Worm (Caenorhabditis elegans) whole organism, mixed stage, embryonic: ENCODE results near the gene srt-8.

Experiments used
- M03D4.4 ChIP-seq: sonication (generic microtip); optimal IDR thresholded peaks from 2 replicates; lab custom pipeline; 2017; ENCODE audit warnings: mild to moderate bottlenecking, missing genetic modification characterization, missing compliant biosample characterization
- bed-3 ChIP-seq: fragments of 200-800 bp; sonication (Bioruptor generic); optimal IDR thresholded peaks from 3 replicates; lab custom pipeline; 2018; ENCODE audit warnings: mild to moderate bottlenecking, missing genetic modification characterization, moderate library complexity, missing compliant biosample characterization
- blmp-1 ChIP-seq: fragments of 150-350 bp; optimal IDR thresholded peaks from 2 replicates; lab custom pipeline; 2014; ENCODE audit warnings: missing biosample characterization, missing genetic modification characterization
- ceh-39 ChIP-seq: fragments of 150-350 bp; optimal IDR thresholded peaks from 2 replicates; lab custom pipeline; 2014; ENCODE audit warnings: missing biosample characterization, missing genetic modification characterization
- ceh-43 ChIP-seq: fragments of 200-800 bp; sonication (Bioruptor generic); optimal IDR thresholded peaks from 2 replicates; lab custom pipeline; 2018; ENCODE audit warnings: mild to moderate bottlenecking, missing genetic modification characterization, moderate library complexity, missing compliant biosample characterization
- ceh-83 ChIP-seq: fragments of 200-800 bp; sonication (Bioruptor generic); optimal IDR thresholded peaks from 2 replicates; lab custom pipeline; 2018; ENCODE audit warnings: mild to moderate bottlenecking, missing genetic modification characterization, missing compliant biosample characterization
- ces-1 ChIP-seq: fragments of 150-350 bp; optimal IDR thresholded peaks from 2 replicates; lab custom pipeline; 2014; ENCODE audit warnings: missing biosample characterization, missing genetic modification reagents, missing genetic modification characterization
- cnd-1 ChIP-seq: fragments of 200-800 bp; sonication (Bioruptor generic); optimal IDR thresholded peaks from 2 replicates; lab custom pipeline; 2018; ENCODE audit warnings: mild to moderate bottlenecking, missing genetic modification characterization, missing compliant biosample characterization
- drap-1 ChIP-seq: fragments of 200-800 bp; sonication (Bioruptor generic); optimal IDR thresholded peaks from 3 replicates; lab custom pipeline; 2018; ENCODE audit warnings: mild to moderate bottlenecking, missing genetic modification characterization, missing compliant biosample characterization
- elt-1 ChIP-seq: sonication (generic microtip); optimal IDR thresholded peaks from 2 replicates; lab custom pipeline; 2017; ENCODE audit warnings: missing genetic modification characterization, mild to moderate bottlenecking, missing compliant biosample characterization, antibody characterized with exemption, moderate library complexity, borderline replicate concordance; ENCODE audit not compliant: insufficient read depth
- elt-3 ChIP-seq: fragments of 150-350 bp; optimal IDR thresholded peaks from 2 replicates; lab custom pipeline; 2014; ENCODE audit warnings: missing biosample characterization, missing genetic modification characterization
- flh-1 ChIP-seq: fragments of 200-800 bp; sonication (Bioruptor generic); optimal IDR thresholded peaks from 2 replicates; lab custom pipeline; 2018; ENCODE audit warnings: mild to moderate bottlenecking, missing genetic modification characterization, moderate library complexity, missing compliant biosample characterization
- ham-2 ChIP-seq: fragments of 200-800 bp; sonication (Bioruptor generic); optimal IDR thresholded peaks from 2 replicates; lab custom pipeline; 2018; ENCODE audit warnings: mild to moderate bottlenecking, missing genetic modification characterization, missing compliant biosample characterization
- lin-13 ChIP-seq: fragments of 150-350 bp; optimal IDR thresholded peaks from 2 replicates; lab custom pipeline; 2014; ENCODE audit warnings: missing biosample characterization, missing genetic modification characterization
- lin-32 ChIP-seq: fragments of 200-800 bp; sonication (Bioruptor generic); optimal IDR thresholded peaks from 2 replicates; lab custom pipeline; 2018; ENCODE audit warnings: mild to moderate bottlenecking, missing genetic modification characterization, missing compliant biosample characterization
- lsy-2 ChIP-seq: fragments of 150-350 bp; optimal IDR thresholded peaks from 2 replicates; lab custom pipeline; 2014; ENCODE audit warnings: missing biosample characterization, missing genetic modification characterization
- mab-5 ChIP-seq: fragments of 150-350 bp; optimal IDR thresholded peaks from 2 replicates; lab custom pipeline; 2014; ENCODE audit warnings: missing biosample characterization, missing genetic modification characterization
- mep-1 ChIP-seq: fragments of 150-350 bp; optimal IDR thresholded peaks from 2 replicates; lab custom pipeline; 2017; ENCODE audit warnings: missing biosample characterization, missing genetic modification reagents, missing genetic modification characterization, inconsistent platforms
- mls-2 ChIP-seq: sonication (generic microtip); optimal IDR thresholded peaks from 2 replicates; lab custom pipeline; 2016; ENCODE audit warnings: mild to moderate bottlenecking, missing genetic modification characterization, moderate library complexity, missing compliant biosample characterization
- nhr-12 ChIP-seq: fragments of 150-350 bp; optimal IDR thresholded peaks from 2 replicates; lab custom pipeline; 2014; ENCODE audit warnings: missing biosample characterization, missing genetic modification characterization
- nhr-2 ChIP-seq: fragments of 150-350 bp; optimal IDR thresholded peaks from 2 replicates; lab custom pipeline; 2014; ENCODE audit warnings: missing biosample characterization, missing genetic modification characterization
- nhr-237 ChIP-seq: fragments of 150-350 bp; optimal IDR thresholded peaks from 2 replicates; lab custom pipeline; 2014; ENCODE audit warnings: missing biosample characterization, missing genetic modification characterization
- nhr-28 ChIP-seq: fragments of 150-350 bp; optimal IDR thresholded peaks from 2 replicates; lab custom pipeline; 2014; ENCODE audit warnings: missing biosample characterization, missing genetic modification characterization
- nhr-76 ChIP-seq: sonication (generic microtip); optimal IDR thresholded peaks from 2 replicates; lab custom pipeline; 2017; ENCODE audit warnings: missing biosample characterization, missing genetic modification characterization
- pha-4 ChIP-seq: fragments of 150-350 bp; optimal IDR thresholded peaks from 2 replicates; lab custom pipeline; 2018; ENCODE audit warnings: missing biosample characterization, missing genetic modification reagents, missing genetic modification characterization
- sem-2 ChIP-seq: fragments of 200-800 bp; sonication (Bioruptor generic); optimal IDR thresholded peaks from 2 replicates; lab custom pipeline; 2018; ENCODE audit warnings: mild to moderate bottlenecking, missing genetic modification characterization, missing compliant biosample characterization
- snpc-4 ChIP-seq: fragments of 150-350 bp; optimal IDR thresholded peaks from 2 replicates; lab custom pipeline; 2014; ENCODE audit warnings: missing biosample characterization, missing genetic modification characterization
- tbx-8 ChIP-seq: fragments of 200-800 bp; sonication (Bioruptor generic); optimal IDR thresholded peaks from 2 replicates; lab custom pipeline; 2018; ENCODE audit warnings: mild to moderate bottlenecking, missing genetic modification characterization, moderate library complexity, missing compliant biosample characterization
- unc-120 ChIP-seq: sonication (generic microtip); optimal IDR thresholded peaks from 2 replicates; lab custom pipeline; 2017; ENCODE audit warnings: missing genetic modification characterization, missing compliant biosample characterization; ENCODE audit not compliant: poor library complexity, severe bottlenecking
- unc-39 ChIP-seq: fragments of 150-350 bp; optimal IDR thresholded peaks from 2 replicates; lab custom pipeline; 2014; ENCODE audit warnings: missing biosample characterization, missing genetic modification characterization
- unc-62 ChIP-seq: fragments of 150-350 bp; optimal IDR thresholded peaks from 2 replicates; lab custom pipeline; 2014; ENCODE audit warnings: missing biosample characterization, missing genetic modification reagents, missing genetic modification characterization
- zip-8 ChIP-seq: fragments of 150-350 bp; optimal IDR thresholded peaks from 2 replicates; lab custom pipeline; 2014; ENCODE audit warnings: missing biosample characterization, missing genetic modification characterization
- ztf-11 ChIP-seq: fragments of 150-350 bp; optimal IDR thresholded peaks from 2 replicates; lab custom pipeline; 2014; ENCODE audit warnings: missing biosample characterization, missing genetic modification characterization

The srt-8 gene

ce11 chrV:3069101-3069500 is 17.3 kb upstream of the srt-8 start, which contains the start of gene str-40:
TSS of gene str-40 (minus strand) at chrV:3069201.
- no peak for TF ChIP-seq flh-1 (GFP tag; lab: Kevin White, UChicago)
- no peak for TF ChIP-seq pha-4
- TF ChIP-seq elt-3 (tag; lab: Kevin White, UChicago), result no peak
- TF ChIP-seq tbx-8 (GFP tag; lab: Kevin White, UChicago), result no peak
- TF ChIP-seq ham-2 (GFP tag; lab: Kevin White, UChicago), result no peak
- TF ChIP-seq nhr-2 (tag; lab: Kevin White, UChicago), result no peak
- no peak for TF ChIP-seq ceh-39 (tag; lab: Kevin White, UChicago)
- no peak for TF ChIP-seq unc-39 (tag; lab: Kevin White, UChicago)
- TF ChIP-seq elt-1 (tag; lab: Kevin White, UChicago), result no peak
- TF ChIP-seq lsy-2, result no peak
- no peak for TF ChIP-seq mab-5 (tag; lab: Kevin White, UChicago)
- TF ChIP-seq nhr-237, result no peak
- TF ChIP-seq blmp-1, result no peak
- no peak for TF ChIP-seq sem-2 (GFP tag; lab: Kevin White, UChicago)
- no peak for TF ChIP-seq zip-8 (tag; lab: Kevin White, UChicago)
- TF ChIP-seq ceh-83 (GFP tag; lab: Kevin White, UChicago), result no peak
- no peak for TF ChIP-seq M03D4.4 (tag; lab: Kevin White, UChicago)
- TF ChIP-seq nhr-28 (tag; lab: Kevin White, UChicago), result no peak
- TF ChIP-seq ces-1, result no peak
- no peak for TF ChIP-seq lin-32 (GFP tag; lab: Kevin White, UChicago)

- no peak for TF ChIP-seq mls-2 (tag; lab: Kevin White, UChicago)
- no peak for TF ChIP-seq unc-62 (GFP tag; lab: Kevin White, UChicago)
- TF ChIP-seq pha-4, result no peak
- no peak for TF ChIP-seq ceh-43
- TF ChIP-seq cnd-1, result no peak
- no peak for TF ChIP-seq tbx-8 (GFP tag; lab: Kevin White, UChicago)
- TF ChIP-seq M03D4.4 (tag; lab: Kevin White, UChicago), result no peak
- TF ChIP-seq ces-1, result no peak
- TF ChIP-seq bed-3 (GFP tag; lab: Kevin White, UChicago), result no peak
Measured at ce11 chrV:3071548-3071947, 14.8 kb upstream of the srt-8 start, which contains the start of gene C50H11.13. TSS of gene C50H11.13 (minus strand) at chrV:3071648.

ce11 chrV:3080792-3081191 is 5.6 kb upstream of the srt-8 start, which contains the start of gene srt-5:
TSS of gene srt-5 (minus strand) at chrV:3080892.
- TF ChIP-seq ztf-11, result no peak
- TF ChIP-seq zip-8 (tag; lab: Kevin White, UChicago), result no peak
- no peak for TF ChIP-seq nhr-28 (tag; lab: Kevin White, UChicago)
- no peak for TF ChIP-seq nhr-237
- no peak for TF ChIP-seq mab-5 (tag; lab: Kevin White, UChicago)
- TF ChIP-seq bed-3 (GFP tag; lab: Kevin White, UChicago), result no peak
- no peak for TF ChIP-seq ceh-43
- TF ChIP-seq lsy-2, result no peak
- TF ChIP-seq lin-13 (tag; lab: Kevin White, UChicago), result no peak
- no peak for TF ChIP-seq cnd-1
- TF ChIP-seq nhr-2 (tag; lab: Kevin White, UChicago), result no peak
- TF ChIP-seq mls-2 (tag; lab: Kevin White, UChicago), result no peak
- TF ChIP-seq nhr-76 (tag; lab: Kevin White, UChicago), result no peak
- no peak for TF ChIP-seq flh-1 (GFP tag; lab: Kevin White, UChicago)
- no peak for TF ChIP-seq ces-1
- TF ChIP-seq mep-1 (tag; lab: Kevin White, UChicago), result no peak
- no peak for TF ChIP-seq drap-1
- TF ChIP-seq lin-32 (GFP tag; lab: Kevin White, UChicago), result no peak
- TF ChIP-seq ceh-83 (GFP tag; lab: Kevin White, UChicago), result no peak

ce11 chrV:3081471-3081870 is 4.9 kb upstream of the srt-8 start, which contains the start of gene srt-7:
TSS of gene srt-7 (plus strand) at chrV:3081771.
- no peak for TF ChIP-seq ceh-39 (tag; lab: Kevin White, UChicago)
- TF ChIP-seq tbx-8 (GFP tag; lab: Kevin White, UChicago), result no peak
- TF ChIP-seq elt-1 (tag; lab: Kevin White, UChicago), result no peak
- no peak for TF ChIP-seq ceh-83 (GFP tag; lab: Kevin White, UChicago)
- no peak for TF ChIP-seq nhr-12 (tag; lab: Kevin White, UChicago)
- no peak for TF ChIP-seq snpc-4

ce11 chrV:3088768-3089167 is 2.4 kb downstream of the srt-8 start, which contains the start of gene acs-21:
TSS of gene acs-21 (plus strand) at chrV:3089068.
- TF ChIP-seq ceh-39 (tag; lab: Kevin White, UChicago) (no peak), nhr-76 (tag; lab: Kevin White, UChicago) (no peak), lin-32 (GFP tag; lab: Kevin White, UChicago) (no peak), ham-2 (GFP tag; lab: Kevin White, UChicago) (no peak), unc-120 (tag; lab: Kevin White, UChicago) (no peak), mls-2 (tag; lab: Kevin White, UChicago) (no peak)
